Worm (Caenorhabditis elegans) whole organism, L1 larva: Measurements from ENCODE around the gene nhr-1.

Experiments
- F16B12.6 ChIP-seq: fragments of 150-350 bp; optimal IDR thresholded peaks from 2 replicates; lab custom pipeline; 2014; ENCODE audit warnings: missing biosample characterization, missing genetic modification characterization
- Y116A8C.19 ChIP-seq: sonication (generic microtip); optimal IDR thresholded peaks from 2 replicates; lab custom pipeline; 2016; ENCODE audit warnings: missing compliant biosample characterization, missing genetic modification characterization, borderline replicate concordance
- alr-1 ChIP-seq: fragments of 200-800 bp; sonication (Bioruptor generic); optimal IDR thresholded peaks from 2 replicates; lab custom pipeline; 2018; ENCODE audit warnings: borderline replicate concordance, mild to moderate bottlenecking, missing genetic modification characterization, missing compliant biosample characterization
- ces-1 ChIP-seq: fragments of 150-350 bp; optimal IDR thresholded peaks from 2 replicates; lab custom pipeline; 2014; ENCODE audit warnings: missing biosample characterization, missing genetic modification reagents, missing genetic modification characterization
- dsc-1 ChIP-seq: sonication (generic microtip); optimal IDR thresholded peaks from 2 replicates; lab custom pipeline; 2016; ENCODE audit warnings: mild to moderate bottlenecking, missing genetic modification characterization, missing compliant biosample characterization
- egl-13 ChIP-seq: sonication (generic microtip); optimal IDR thresholded peaks from 2 replicates; lab custom pipeline; 2016; ENCODE audit warnings: missing genotype, missing genetic modification reagents, missing genetic modification characterization, missing compliant biosample characterization
- elt-2 ChIP-seq: sonication (generic microtip); optimal IDR thresholded peaks from 2 replicates; lab custom pipeline; 2016; ENCODE audit warnings: missing genetic modification characterization, mild to moderate bottlenecking, inconsistent platforms, missing compliant biosample characterization, missing genetic modification reagents
- ets-5 ChIP-seq: fragments of 200-800 bp; sonication (Bioruptor generic); IDR thresholded peaks from 2 replicates; pipeline ENCODE4 v1.3.6; 2022; ENCODE audit warnings: missing genetic modification characterization, missing compliant biosample characterization
- fkh-4 ChIP-seq: sonication (generic microtip); optimal IDR thresholded peaks from 2 replicates; lab custom pipeline; 2016; ENCODE audit warnings: missing compliant biosample characterization, missing genetic modification characterization, borderline replicate concordance
- fos-1 ChIP-seq: fragments of 150-350 bp; optimal IDR thresholded peaks from 2 replicates; lab custom pipeline; 2014; ENCODE audit warnings: missing biosample characterization, missing genetic modification characterization
- grh-1 ChIP-seq: fragments of 200-800 bp; sonication (Bioruptor generic); IDR thresholded peaks from 2 replicates; pipeline ENCODE4 v1.3.6; 2022; ENCODE audit warnings: missing genetic modification reagents, missing genetic modification characterization, missing compliant biosample characterization
- hlh-17 ChIP-seq: fragments of 200-800 bp; sonication (Bioruptor generic); optimal IDR thresholded peaks from 2 replicates; lab custom pipeline; 2018; ENCODE audit warnings: missing genetic modification characterization, mild to moderate bottlenecking, missing compliant biosample characterization, moderate library complexity, borderline replicate concordance
- irx-1 ChIP-seq: sonication (generic microtip); optimal IDR thresholded peaks from 2 replicates; lab custom pipeline; 2016; ENCODE audit warnings: missing genetic modification characterization, missing compliant biosample characterization
- lin-14 ChIP-seq: fragments of 200-800 bp; sonication (Bioruptor generic); optimal IDR thresholded peaks from 2 replicates; lab custom pipeline; 2018; ENCODE audit warnings: mild to moderate bottlenecking, missing genetic modification characterization, moderate library complexity, missing compliant biosample characterization
- lin-39 ChIP-seq: fragments of 150-350 bp; optimal IDR thresholded peaks from 2 replicates; lab custom pipeline; 2014; ENCODE audit warnings: missing biosample characterization, missing genetic modification reagents, missing genetic modification characterization
- lir-3 ChIP-seq: sonication (generic microtip); optimal IDR thresholded peaks from 2 replicates; lab custom pipeline; 2016; ENCODE audit warnings: mild to moderate bottlenecking, missing genetic modification characterization, moderate library complexity, missing compliant biosample characterization; ENCODE audit not compliant: poor library complexity
- mdl-1 ChIP-seq, 2 experiments: fragments of 150-350 bp; optimal IDR thresholded peaks; 2 replicates each; lab custom pipeline; 2014 to 2017; ENCODE audit warnings: missing biosample characterization in 2 of 2, missing genetic modification characterization in 2 of 2, inconsistent platforms in 1 of 2
- mef-2 ChIP-seq: fragments of 150-350 bp; optimal IDR thresholded peaks from 2 replicates; lab custom pipeline; 2014; ENCODE audit warnings: missing biosample characterization, missing genetic modification characterization
- nhr-12 ChIP-seq: sonication (generic microtip); optimal IDR thresholded peaks from 2 replicates; lab custom pipeline; 2017; ENCODE audit warnings: missing biosample characterization, missing genetic modification characterization
- nhr-20 ChIP-seq: sonication (generic microtip); optimal IDR thresholded peaks from 2 replicates; lab custom pipeline; 2016; ENCODE audit warnings: mild to moderate bottlenecking, missing genetic modification characterization, missing compliant biosample characterization
- nhr-237 ChIP-seq: fragments of 150-350 bp; optimal IDR thresholded peaks from 2 replicates; lab custom pipeline; 2014; ENCODE audit warnings: missing biosample characterization, missing genetic modification characterization
- nhr-71 ChIP-seq: sonication (generic microtip); optimal IDR thresholded peaks from 2 replicates; lab custom pipeline; 2016; ENCODE audit warnings: mild to moderate bottlenecking, missing genetic modification characterization, moderate library complexity, missing compliant biosample characterization
- nhr-77 ChIP-seq: fragments of 150-350 bp; optimal IDR thresholded peaks from 2 replicates; lab custom pipeline; 2014; ENCODE audit warnings: missing biosample characterization, missing genetic modification characterization
- nhr-84 ChIP-seq: sonication (generic microtip); optimal IDR thresholded peaks from 2 replicates; lab custom pipeline; 2017; ENCODE audit warnings: missing biosample characterization, missing genetic modification characterization
- nhr-85 ChIP-seq: sonication (generic microtip); peaks from one replicate; lab custom pipeline; 2016; ENCODE audit warnings: missing genetic modification characterization, inconsistent platforms, missing compliant biosample characterization
- pax-3 ChIP-seq: fragments of 200-800 bp; sonication (Bioruptor generic); optimal IDR thresholded peaks from 2 replicates; lab custom pipeline; 2018; ENCODE audit warnings: mild to moderate bottlenecking, missing genetic modification characterization, moderate library complexity, missing compliant biosample characterization
- pqm-1 ChIP-seq: sonication (generic microtip); optimal IDR thresholded peaks from 3 replicates; lab custom pipeline; 2017; ENCODE audit warnings: missing biosample characterization, missing genetic modification characterization
- rnt-1 ChIP-seq: sonication (generic microtip); optimal IDR thresholded peaks from 2 replicates; lab custom pipeline; 2016; ENCODE audit warnings: mild to moderate bottlenecking, missing genetic modification characterization, moderate library complexity, missing compliant biosample characterization
- snpc-4 ChIP-seq: fragments of 150-350 bp; optimal IDR thresholded peaks from 2 replicates; lab custom pipeline; 2014; ENCODE audit warnings: missing biosample characterization, missing genetic modification characterization
- sox-4 ChIP-seq: sonication (generic microtip); optimal IDR thresholded peaks from 2 replicates; lab custom pipeline; 2016; ENCODE audit warnings: missing genetic modification characterization, missing compliant biosample characterization
- sup-37 ChIP-seq: fragments of 200-800 bp; sonication (Bioruptor generic); optimal IDR thresholded peaks from 2 replicates; lab custom pipeline; 2018; ENCODE audit warnings: mild to moderate bottlenecking, missing genetic modification characterization, missing compliant biosample characterization
- xbp-1 ChIP-seq: sonication (generic microtip); optimal IDR thresholded peaks from 2 replicates; lab custom pipeline; 2016; ENCODE audit warnings: missing genetic modification characterization, missing compliant biosample characterization
- zag-1 ChIP-seq: fragments of 150-350 bp; optimal IDR thresholded peaks from 2 replicates; lab custom pipeline; 2014; ENCODE audit warnings: missing biosample characterization, missing genetic modification characterization
- zip-4 ChIP-seq: fragments of 200-800 bp; sonication (Bioruptor generic); optimal IDR thresholded peaks from 2 replicates; lab custom pipeline; 2018; ENCODE audit warnings: mild to moderate bottlenecking, missing genetic modification characterization, moderate library complexity, missing compliant biosample characterization
- ztf-4 ChIP-seq: fragments of 150-350 bp; optimal IDR thresholded peaks from 2 replicates; lab custom pipeline; 2014; ENCODE audit warnings: missing biosample characterization, missing genetic modification characterization

The nhr-1 gene

DNA sequence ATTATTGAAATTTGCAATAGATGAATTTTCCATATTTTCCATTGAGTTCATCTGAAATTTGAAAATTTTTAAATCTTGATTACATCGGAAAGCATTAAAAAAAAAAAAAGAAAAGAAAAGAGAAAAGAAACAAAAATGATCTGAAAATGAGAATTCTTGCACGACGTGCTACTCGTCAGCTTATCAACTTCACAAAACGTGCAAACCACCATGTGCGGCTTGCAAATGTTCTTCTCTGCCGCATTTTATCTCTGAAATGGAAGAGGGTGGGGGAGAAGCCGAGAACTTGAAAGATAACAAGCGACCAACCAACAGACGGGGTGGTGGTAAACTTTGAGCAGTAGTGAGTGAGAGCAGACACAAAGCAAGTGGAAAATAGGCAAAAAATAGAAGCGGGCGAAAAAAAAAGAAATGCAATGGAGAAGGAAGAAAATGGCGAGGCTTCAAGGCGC is 20.2 kb downstream of the nhr-1 start, which contains the start of gene F31A3.3:
TSS of gene F31A3.3 (minus strand) at position 51 of the 452 bp plus-strand sequence.
- TF ChIP-seq ets-5 (GFP tag; lab: Robert Waterston, UW): no peak
- no peak for TF ChIP-seq nhr-12 (tag; lab: Kevin White, UChicago)
- TF ChIP-seq lir-3: no peak
- peak; percentile 25 for TF ChIP-seq lin-14 (GFP tag; lab: Kevin White, UChicago)
- TF ChIP-seq mef-2 (tag; lab: Kevin White, UChicago): no peak
- no peak for TF ChIP-seq grh-1 (GFP tag; lab: Robert Waterston, UW)
- peak in 1 of 2 experiments; percentile 2 for TF ChIP-seq mdl-1 (tag; optimal IDR thresholded peaks at IDR 0.05; lab: Kevin White, UChicago)
- no peak for TF ChIP-seq alr-1 (tag; lab: Kevin White, UChicago)
- no peak for TF ChIP-seq hlh-17 (GFP tag; lab: Kevin White, UChicago)
- no peak for TF ChIP-seq nhr-237 (tag; lab: Kevin White, UChicago)
- peak; percentile 11 for TF ChIP-seq nhr-71 (tag; lab: Kevin White, UChicago)
- TF ChIP-seq xbp-1 (tag; lab: Kevin White, UChicago): no peak
- TF ChIP-seq elt-2 (tag; lab: Kevin White, UChicago): peak; percentile 60
- no peak for TF ChIP-seq irx-1 (tag; lab: Kevin White, UChicago)
- no peak for TF ChIP-seq Y116A8C.19 (tag; lab: Kevin White, UChicago)
- TF ChIP-seq pqm-1 (tag; lab: Kevin White, UChicago): no peak

DNA sequence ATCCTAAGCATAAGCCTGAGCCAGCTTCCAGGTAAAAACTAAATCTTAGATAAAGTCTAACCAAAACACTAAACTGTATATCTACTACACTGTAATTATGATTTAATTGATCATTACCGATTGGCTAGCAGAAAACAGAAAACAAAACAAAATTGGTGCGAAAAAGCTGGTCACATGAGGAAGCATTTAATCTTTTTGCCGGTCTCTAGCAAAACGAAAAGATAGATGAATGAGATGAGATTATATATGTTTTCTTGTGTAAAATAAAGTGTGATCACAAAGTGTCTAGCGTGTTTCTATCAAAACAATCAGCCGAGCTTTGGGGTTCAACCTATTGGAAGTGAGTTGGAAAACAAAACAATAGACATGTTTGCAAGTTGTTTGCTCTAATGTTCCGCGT is 21.0 kb downstream of the nhr-1 start:
- TF ChIP-seq ztf-4 (tag; lab: Kevin White, UChicago): no peak
- no peak for TF ChIP-seq sup-37 (GFP tag; lab: Kevin White, UChicago)
- no peak for TF ChIP-seq ces-1 (GFP tag; lab: Kevin White, UChicago)
- no peak for TF ChIP-seq egl-13 (tag; lab: Kevin White, UChicago)
- peak; percentile 2 for TF ChIP-seq nhr-71 (tag; lab: Kevin White, UChicago)
- TF ChIP-seq sox-4 (tag; lab: Kevin White, UChicago): no peak
- no peak for TF ChIP-seq ets-5 (GFP tag; lab: Robert Waterston, UW)
- TF ChIP-seq nhr-84 (tag; lab: Kevin White, UChicago): no peak
- peak; percentile 40 for TF ChIP-seq lin-14 (GFP tag; lab: Kevin White, UChicago)
- no peak for TF ChIP-seq lin-39 (tag; lab: Kevin White, UChicago)
- no peak for TF ChIP-seq nhr-85 (tag; lab: Kevin White, UChicago)
- TF ChIP-seq zip-4 (GFP tag; lab: Kevin White, UChicago): no peak
- TF ChIP-seq F16B12.6 (tag; lab: Kevin White, UChicago): no peak
- TF ChIP-seq rnt-1 (tag; lab: Kevin White, UChicago): no peak
- peak; percentile 11 for TF ChIP-seq nhr-20 (tag; lab: Kevin White, UChicago)
- TF ChIP-seq pax-3 (tag; lab: Kevin White, UChicago): no peak
- no peak for TF ChIP-seq lir-3
- TF ChIP-seq dsc-1: peak; percentile 62
- TF ChIP-seq fos-1 (tag; lab: Kevin White, UChicago): no peak
- TF ChIP-seq pqm-1 (tag; lab: Kevin White, UChicago): no peak
- no peak for TF ChIP-seq zag-1 (tag; lab: Kevin White, UChicago)
- no peak for TF ChIP-seq Y116A8C.19 (tag; lab: Kevin White, UChicago)
- no peak for TF ChIP-seq fkh-4 (tag; lab: Kevin White, UChicago)
- TF ChIP-seq nhr-77 (tag; lab: Kevin White, UChicago): no peak

DNA sequence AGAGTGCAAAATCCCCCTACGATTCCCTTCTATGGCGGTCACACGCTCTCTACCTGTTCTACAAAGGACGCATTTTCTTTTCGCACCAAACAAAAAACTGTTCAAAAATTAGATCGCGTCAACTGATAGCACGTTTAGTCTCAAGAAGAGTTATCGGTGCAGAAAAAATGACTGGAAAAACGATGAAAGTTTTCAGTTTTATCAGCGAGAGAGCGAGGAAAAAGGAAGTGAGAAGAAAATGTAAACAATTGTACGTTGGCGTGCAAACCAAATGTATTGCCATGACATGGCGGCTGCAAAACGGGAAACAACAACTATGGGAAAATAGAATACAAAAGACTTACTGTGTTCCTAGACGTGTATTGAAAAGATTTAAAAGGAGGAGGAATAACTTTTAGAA is 23.7 kb downstream of the nhr-1 start:
- TF ChIP-seq alr-1 (tag; lab: Kevin White, UChicago): no peak
- TF ChIP-seq nhr-20 (tag; lab: Kevin White, UChicago): no peak
- TF ChIP-seq snpc-4 (tag; lab: Kevin White, UChicago): no peak
- TF ChIP-seq egl-13 (tag; lab: Kevin White, UChicago): no peak
- no peak for TF ChIP-seq irx-1 (tag; lab: Kevin White, UChicago)
